Worm (Caenorhabditis elegans): ENCODE measurements around the gene Y17G7B.21.

DNA sequence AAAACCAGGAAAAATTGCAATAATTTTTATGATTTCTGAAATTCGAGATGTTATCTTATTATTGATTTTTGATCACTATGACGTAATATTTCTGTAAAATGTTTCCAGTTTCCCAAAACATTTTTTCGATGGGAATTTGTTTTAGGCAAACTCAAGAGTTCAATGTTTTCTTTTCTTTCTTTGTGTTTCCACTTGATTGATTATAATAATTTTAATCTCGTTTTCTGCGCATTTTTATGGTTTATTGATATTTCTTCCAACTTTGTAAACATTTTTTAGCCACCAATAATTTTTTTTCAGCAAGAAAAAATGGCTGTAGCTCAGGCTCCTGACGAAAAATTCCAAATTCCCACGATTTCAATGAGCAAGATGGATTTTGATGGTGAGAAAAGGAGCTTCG lies 23.3 kb downstream of the Y17G7B.21 start, which contains the start of gene W03C9.6:
- no peak for TF ChIP-seq aly-1 (tag; optimal IDR thresholded peaks at IDR 0.05)
- TF ChIP-seq F13C5.2 (tag; optimal IDR thresholded peaks at IDR 0.05) = no peak
- no peak for TF ChIP-seq ama-1 (optimal IDR thresholded peaks at IDR 0.05)
- TF ChIP-seq hnd-1 (tag; optimal IDR thresholded peaks at IDR 0.05) = no peak
- no peak for TF ChIP-seq hmbx-1 (tag; optimal IDR thresholded peaks at IDR 0.05)
- TF ChIP-seq sea-1 (GFP tag; conservative IDR thresholded peaks at IDR 0.05) = no peak
- TF ChIP-seq ceh-36 (tag; optimal IDR thresholded peaks at IDR 0.05) = no peak
- no peak for TF ChIP-seq tbx-11 (GFP tag; IDR thresholded peaks at IDR 0.05)
- TF ChIP-seq B0310.2 (tag; optimal IDR thresholded peaks at IDR 0.05) = no peak
